Fruit fly (Drosophila melanogaster): ENCODE results near the gene CG12229.

CG12229 gene

DNA sequence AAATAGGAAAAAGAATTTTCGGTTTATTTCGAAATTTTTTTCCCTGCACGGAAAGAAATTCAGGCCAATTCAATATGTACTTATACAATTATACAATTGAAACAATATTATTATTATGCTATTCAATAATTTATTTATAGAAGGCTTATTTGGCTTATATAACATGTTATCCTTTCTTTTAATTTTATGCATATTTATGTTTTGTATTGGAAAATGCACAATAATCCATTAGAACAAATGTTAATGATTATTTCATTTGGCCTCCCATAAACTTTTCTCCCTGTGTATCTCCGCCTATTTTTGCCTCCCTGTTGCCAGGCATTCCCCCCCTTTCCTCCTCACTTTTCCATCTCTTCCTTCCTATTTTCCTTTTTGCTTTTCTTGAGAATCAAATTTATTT, 11.7 kb upstream of the CG12229 start (continued):
- no peak for TF ChIP-seq wor (GFP tag; IDR thresholded peaks at IDR 0.05)
- TF ChIP-seq CG7928 (GFP tag; optimal IDR thresholded peaks at IDR 0.05), result no peak
- no peak for TF ChIP-seq da (GFP tag; optimal IDR thresholded peaks at IDR 0.05)
- TF ChIP-seq scrt (GFP tag; optimal IDR thresholded peaks at IDR 0.05), result no peak
- no peak for TF ChIP-seq knrl (GFP tag; IDR thresholded peaks at IDR 0.05; ENCODE audit: partially characterized antibody)
- peak; percentile 52 for TF ChIP-seq slbo (GFP tag; IDR thresholded peaks at IDR 0.05)
- peak; percentile 55 for TF ChIP-seq CG11504 (tag; optimal IDR thresholded peaks at IDR 0.05)
- no peak for TF ChIP-seq usp (GFP tag; optimal IDR thresholded peaks at IDR 0.05)
- TF ChIP-seq Scr (GFP tag; IDR thresholded peaks at IDR 0.05; ENCODE audit: partially characterized antibody), result no peak
- no peak for TF ChIP-seq prd (optimal IDR thresholded peaks at IDR 0.05)
- 0 out of 3 replicates have a peak, but pooled peaks have one; percentile 36 for TF ChIP-seq prd (GFP tag; IDR thresholded peaks at IDR 0.05)
- TF ChIP-seq yki (optimal IDR thresholded peaks at IDR 0.05), result no peak
- TF ChIP-seq nom (GFP tag; optimal IDR thresholded peaks at IDR 0.05), result no peak
- TF ChIP-seq CG10979 (tag; optimal IDR thresholded peaks at IDR 0.05), result peak; percentile 7
- no peak for TF ChIP-seq CG30431 (GFP tag; optimal IDR thresholded peaks at IDR 0.05)
- TF ChIP-seq CG10462 (GFP tag; optimal IDR thresholded peaks at IDR 0.05), result no peak
- TF ChIP-seq NFAT (GFP tag; IDR thresholded peaks at IDR 0.05), result no peak
- no peak for TF ChIP-seq CG9932 (GFP tag; IDR thresholded peaks at IDR 0.05)
- TF ChIP-seq dpn (GFP tag; optimal IDR thresholded peaks at IDR 0.05), result no peak
- TF ChIP-seq CG13424 (tag; optimal IDR thresholded peaks at IDR 0.05), result peak; percentile 44
- TF ChIP-seq Ets97D (GFP tag; optimal IDR thresholded peaks at IDR 0.05), result no peak
- TF ChIP-seq corto (GFP tag; optimal IDR thresholded peaks at IDR 0.05), result no peak
- no peak for TF ChIP-seq CG33213 (GFP tag; optimal IDR thresholded peaks at IDR 0.05)
- no peak for TF ChIP-seq CG8359 (GFP tag; optimal IDR thresholded peaks at IDR 0.05; ENCODE audit: borderline replicate concordance)
- TF ChIP-seq CG11695 (GFP tag; IDR thresholded peaks at IDR 0.05), result peak; percentile 47; the same call in 1 of the 3 replicates
- peak; percentile 58 for TF ChIP-seq CG7839 (tag; optimal IDR thresholded peaks at IDR 0.05)
- TF ChIP-seq salm (tag; optimal IDR thresholded peaks at IDR 0.05), result no peak
- peak; percentile 49 for TF ChIP-seq dmrt99B (tag; optimal IDR thresholded peaks at IDR 0.05)
- no peak for TF ChIP-seq Lhr (GFP tag; optimal IDR thresholded peaks at IDR 0.05)
- no peak for TF ChIP-seq slou (GFP tag; optimal IDR thresholded peaks at IDR 0.05)
- TF ChIP-seq CG17361 (GFP tag; IDR thresholded peaks at IDR 0.05), result peak; percentile 55; the same call in 2 of the 3 replicates
- peak; percentile 15 for TF ChIP-seq CG10267 (tag; optimal IDR thresholded peaks at IDR 0.05)
- no peak for TF ChIP-seq tgo (GFP tag; IDR thresholded peaks at IDR 0.05)
- no peak for TF ChIP-seq gcm2 (GFP tag; optimal IDR thresholded peaks at IDR 0.05)
- no peak for TF ChIP-seq ttk (GFP tag; IDR thresholded peaks at IDR 0.05)
- peak; percentile 1 for TF ChIP-seq zf30C (GFP tag; optimal IDR thresholded peaks at IDR 0.05)
- no peak for TF ChIP-seq vnd (GFP tag; IDR thresholded peaks at IDR 0.05; ENCODE audit: partially characterized antibody)
- TF ChIP-seq CG10366 (GFP tag; IDR thresholded peaks at IDR 0.05), result no peak
- TF ChIP-seq CG12071 (GFP tag; optimal IDR thresholded peaks at IDR 0.05), result no peak
- peak; percentile 31; the same call in 1 of the 2 replicates for TF ChIP-seq CG31441 (GFP tag; IDR thresholded peaks at IDR 0.05)
- TF ChIP-seq pros (GFP tag; optimal IDR thresholded peaks at IDR 0.05), result peak; percentile 34
- TF ChIP-seq Gsc (GFP tag; IDR thresholded peaks at IDR 0.05), result no peak
- TF ChIP-seq Fer2 (tag; optimal IDR thresholded peaks at IDR 0.05), result no peak
- no peak for TF ChIP-seq ro (GFP tag; IDR thresholded peaks at IDR 0.05)
- TF ChIP-seq Vsx1 (GFP tag; optimal IDR thresholded peaks at IDR 0.05), result no peak
- no peak for TF ChIP-seq dm (GFP tag; optimal IDR thresholded peaks at IDR 0.05)
- no peak for TF ChIP-seq YL-1 (GFP tag; optimal IDR thresholded peaks at IDR 0.05)
- TF ChIP-seq CG34376 (GFP tag; optimal IDR thresholded peaks at IDR 0.05), result no peak
- TF ChIP-seq CG18262 (tag; optimal IDR thresholded peaks at IDR 0.05), result peak; percentile 29
- no peak for TF ChIP-seq grn (GFP tag; optimal IDR thresholded peaks at IDR 0.05)
- TF ChIP-seq pan (optimal IDR thresholded peaks at IDR 0.05), result no peak
- peak in 1 of 2 experiments; percentile 28 for TF ChIP-seq pan (GFP tag; optimal IDR thresholded peaks at IDR 0.05 in 1 of 2, IDR thresholded peaks at IDR 0.05 in 1 of 2)
